Worm (Caenorhabditis elegans) whole organism, L2 larva: ENCODE measurements around the gene ceh-33.

Experiments used
- aly-2 ChIP-seq: fragments of 150-350 bp; optimal IDR thresholded peaks from 2 replicates; lab custom pipeline; 2014; ENCODE audit warnings: missing biosample characterization, missing genetic modification characterization
- blmp-1 ChIP-seq: sonication (generic microtip); optimal IDR thresholded peaks from 2 replicates; lab custom pipeline; 2017; ENCODE audit warnings: missing genetic modification characterization, mild to moderate bottlenecking, missing compliant biosample characterization, antibody characterized with exemption, moderate library complexity; ENCODE audit not compliant: insufficient read depth
- ceh-82 ChIP-seq: fragments of 150-350 bp; optimal IDR thresholded peaks from 2 replicates; lab custom pipeline; 2014; ENCODE audit warnings: missing biosample characterization, missing genetic modification characterization
- egl-27 ChIP-seq: sonication (generic microtip); optimal IDR thresholded peaks from 3 replicates; lab custom pipeline; 2017; ENCODE audit warnings: missing biosample characterization, missing genetic modification reagents, missing genetic modification characterization
- lin-13 ChIP-seq: fragments of 150-350 bp; optimal IDR thresholded peaks from 2 replicates; lab custom pipeline; 2014; ENCODE audit warnings: missing biosample characterization, missing genetic modification reagents, missing genetic modification characterization
- nhr-10 ChIP-seq: sonication (generic microtip); optimal IDR thresholded peaks from 2 replicates; lab custom pipeline; 2017; ENCODE audit warnings: missing biosample characterization, missing genetic modification characterization
- nhr-11 ChIP-seq: fragments of 150-350 bp; optimal IDR thresholded peaks from 2 replicates; lab custom pipeline; 2014; ENCODE audit warnings: missing biosample characterization, missing genetic modification characterization
- nhr-237 ChIP-seq: fragments of 150-350 bp; optimal IDR thresholded peaks from 2 replicates; lab custom pipeline; 2014; ENCODE audit warnings: missing biosample characterization, missing genetic modification characterization
- skn-1 ChIP-seq: sonication (generic microtip); optimal IDR thresholded peaks from 2 replicates; lab custom pipeline; 2017; ENCODE audit warnings: missing biosample characterization, missing genetic modification characterization
- snpc-4 ChIP-seq: fragments of 150-350 bp; optimal IDR thresholded peaks from 2 replicates; lab custom pipeline; 2014; ENCODE audit warnings: missing biosample characterization, missing genetic modification characterization
- unc-55 ChIP-seq: fragments of 150-350 bp; sonication (generic microtip); optimal IDR thresholded peaks from 3 replicates; lab custom pipeline; 2014; ENCODE audit warnings: missing biosample characterization, missing genetic modification reagents, missing genetic modification characterization
- unc-62 ChIP-seq: fragments of 150-350 bp; optimal IDR thresholded peaks from 2 replicates; lab custom pipeline; 2014; ENCODE audit warnings: missing biosample characterization, missing genetic modification reagents, missing genetic modification characterization
- ztf-11 ChIP-seq: sonication (generic microtip); optimal IDR thresholded peaks from 2 replicates; lab custom pipeline; 2017; ENCODE audit warnings: missing biosample characterization, missing genetic modification characterization

- TF ChIP-seq aly-2 (tag; lab: Kevin White, UChicago) (no peak), lin-13 (no peak), ceh-82 (tag; lab: Kevin White, UChicago) (no peak), egl-27 (tag; lab: Kevin White, UChicago) (no peak), nhr-10 (tag; lab: Kevin White, UChicago) (no peak), blmp-1 (tag; lab: Kevin White, UChicago) (no peak), snpc-4 (no peak), skn-1 (tag; lab: Kevin White, UChicago) (no peak), ztf-11 (tag; lab: Kevin White, UChicago) (no peak), nhr-237 (tag; lab: Kevin White, UChicago) (no peak), unc-62 (GFP tag; lab: Kevin White, UChicago) (no peak), nhr-11 (no peak), unc-55 (GFP tag; lab: Kevin White, UChicago) (no peak)
Observed at ce11 chrV:5287273-5287672, 37.2 kb downstream of the ceh-33 start, which contains the start of gene Y49G5A.1.
